Worm (Caenorhabditis elegans): ENCODE measurements around the gene M01G5.1.

Gene M01G5.1

DNA sequence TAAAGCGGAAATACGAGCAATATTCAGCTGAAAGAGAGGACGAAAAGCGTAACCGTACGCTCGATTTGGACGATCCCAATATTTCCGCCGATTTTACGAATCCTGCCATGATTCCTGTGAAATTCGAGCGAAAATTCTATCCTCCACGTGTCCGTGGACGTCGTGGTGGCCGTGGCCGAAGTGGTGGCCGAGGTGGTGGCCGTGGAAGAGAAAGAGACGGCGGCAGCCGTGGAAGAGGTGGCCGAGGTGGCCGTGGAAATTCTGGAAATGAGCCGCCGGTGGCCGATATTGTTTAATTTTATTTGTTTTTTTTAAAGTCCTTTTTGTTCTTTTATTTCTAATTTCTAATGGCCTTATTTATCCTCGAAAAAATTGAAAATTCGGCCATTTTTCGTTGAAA, 12.0 kb downstream of the M01G5.1 start:
- TF ChIP-seq hlh-1 (tag; optimal IDR thresholded peaks at IDR 0.05): no peak
- TF ChIP-seq unc-62 (GFP tag; optimal IDR thresholded peaks at IDR 0.05): no peak
- no peak for TF ChIP-seq lin-13 (tag; optimal IDR thresholded peaks at IDR 0.05)
- no peak for TF ChIP-seq snpc-4 (tag; optimal IDR thresholded peaks at IDR 0.05)
- TF ChIP-seq zip-8 (tag; optimal IDR thresholded peaks at IDR 0.05): no peak
- TF ChIP-seq nhr-76 (tag; optimal IDR thresholded peaks at IDR 0.05): no peak
- no peak for TF ChIP-seq sptf-1 (tag; optimal IDR thresholded peaks at IDR 0.05)
- no peak for TF ChIP-seq ceh-83 (GFP tag; optimal IDR thresholded peaks at IDR 0.05)
- TF ChIP-seq mls-2 (tag; optimal IDR thresholded peaks at IDR 0.05): no peak
- no peak for TF ChIP-seq blmp-1 (tag; optimal IDR thresholded peaks at IDR 0.05)
- no peak for TF ChIP-seq nhr-2 (tag; optimal IDR thresholded peaks at IDR 0.05)
- TF ChIP-seq unc-120 (tag; optimal IDR thresholded peaks at IDR 0.05; ENCODE audit: poor library complexity, severe bottlenecking): no peak
- no peak for TF ChIP-seq sem-2 (GFP tag; optimal IDR thresholded peaks at IDR 0.05)
- no peak for TF ChIP-seq lsy-2 (tag; optimal IDR thresholded peaks at IDR 0.05)
- no peak for TF ChIP-seq elt-1 (tag; optimal IDR thresholded peaks at IDR 0.05; ENCODE audit: borderline replicate concordance, insufficient read depth)
- TF ChIP-seq bed-3 (GFP tag; optimal IDR thresholded peaks at IDR 0.05): no peak
- no peak for TF ChIP-seq nhr-237 (tag; optimal IDR thresholded peaks at IDR 0.05)

DNA sequence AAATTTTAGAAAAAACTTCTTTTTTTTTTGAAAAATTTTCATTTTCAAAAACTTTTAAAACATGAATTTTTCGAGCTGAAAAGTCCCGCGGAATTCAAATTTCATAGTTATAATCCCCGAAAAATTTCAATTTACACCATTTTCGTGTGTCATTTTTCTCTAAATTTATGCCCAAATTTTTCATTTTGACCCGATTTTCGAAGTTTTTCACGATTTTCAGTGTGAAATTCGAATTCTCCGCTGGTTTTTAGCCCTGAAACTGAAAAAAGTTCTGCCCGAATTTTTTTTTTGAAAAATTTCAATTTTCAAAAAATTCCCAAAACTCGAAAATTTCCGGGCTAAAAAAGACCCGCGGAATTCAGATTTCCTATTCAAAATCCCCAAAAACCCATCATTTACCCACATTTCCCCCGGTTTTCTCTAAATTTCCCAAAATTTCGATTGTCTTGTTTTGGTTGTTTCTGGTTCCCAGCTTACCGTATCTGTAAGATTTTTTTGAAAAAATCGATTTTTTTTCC, 12.6 kb downstream of the M01G5.1 start:
- TF ChIP-seq pha-4 (tag; optimal IDR thresholded peaks at IDR 0.05) (no peak), nhr-2 (tag; optimal IDR thresholded peaks at IDR 0.05) (no peak), ceh-39 (tag; optimal IDR thresholded peaks at IDR 0.05) (no peak)

DNA sequence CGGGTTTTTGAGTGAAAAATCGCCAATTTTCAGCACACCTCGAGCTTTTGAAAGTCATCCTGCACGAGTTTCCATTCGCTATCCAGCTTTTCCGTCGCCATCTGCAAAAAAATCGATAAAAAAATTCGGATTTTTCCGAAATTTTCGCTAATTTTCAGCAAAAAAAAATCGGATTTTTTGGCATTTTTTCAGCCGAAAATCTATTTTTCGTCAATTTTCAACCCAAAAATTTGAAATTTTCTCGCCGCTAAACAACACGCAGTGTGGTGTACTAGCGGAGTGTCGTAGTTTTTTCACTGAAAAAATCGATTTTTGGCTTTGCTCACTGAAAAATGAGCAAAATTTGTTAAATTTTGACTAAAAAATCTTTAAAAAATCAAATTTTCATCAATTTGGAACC, 21.7 kb downstream of the M01G5.1 start, which contains the start of gene tmem-120:
tmem-120 (minus strand) TSS at position 101 of the 400 bp plus-strand sequence.
- TF ChIP-seq blmp-1 (tag; optimal IDR thresholded peaks at IDR 0.05) (no peak), nhr-2 (tag; optimal IDR thresholded peaks at IDR 0.05) (no peak), flh-1 (GFP tag; optimal IDR thresholded peaks at IDR 0.05) (no peak), ces-1 (GFP tag; optimal IDR thresholded peaks at IDR 0.05) (no peak)

DNA sequence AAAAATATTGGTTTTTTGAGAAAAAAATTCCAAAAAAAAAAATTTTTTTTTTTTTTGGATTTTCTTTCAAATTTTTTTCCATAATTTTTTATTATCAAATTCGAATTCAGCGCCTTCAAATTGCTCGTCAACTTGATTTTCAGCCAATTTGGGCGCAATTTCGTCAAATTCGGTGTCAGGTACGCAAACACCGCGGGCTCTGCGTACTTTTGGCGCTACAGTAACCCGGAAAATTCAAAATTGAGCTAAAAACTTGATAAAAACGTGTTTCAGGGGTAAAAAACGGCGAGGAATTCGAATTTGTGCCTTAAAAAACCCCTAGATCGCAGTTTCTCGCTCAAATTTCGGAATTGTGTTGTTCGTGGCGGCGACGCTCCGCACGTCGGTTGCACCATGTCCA, 23.7 kb downstream of the M01G5.1 start:
- no peak for TF ChIP-seq mep-1 (tag; optimal IDR thresholded peaks at IDR 0.05)
- TF ChIP-seq lin-13 (tag; optimal IDR thresholded peaks at IDR 0.05): peak; percentile 12
- no peak for TF ChIP-seq bed-3 (GFP tag; optimal IDR thresholded peaks at IDR 0.05)
- no peak for TF ChIP-seq unc-39 (tag; optimal IDR thresholded peaks at IDR 0.05)
- no peak for TF ChIP-seq blmp-1 (tag; optimal IDR thresholded peaks at IDR 0.05)
- TF ChIP-seq sptf-1 (tag; optimal IDR thresholded peaks at IDR 0.05): no peak
- no peak for TF ChIP-seq drap-1 (GFP tag; optimal IDR thresholded peaks at IDR 0.05)
- TF ChIP-seq nhr-76 (tag; optimal IDR thresholded peaks at IDR 0.05): no peak
- no peak for TF ChIP-seq elt-1 (tag; optimal IDR thresholded peaks at IDR 0.05; ENCODE audit: borderline replicate concordance, insufficient read depth)
- no peak for TF ChIP-seq ham-2 (GFP tag; optimal IDR thresholded peaks at IDR 0.05)
- no peak for TF ChIP-seq nhr-237 (tag; optimal IDR thresholded peaks at IDR 0.05)
- no peak for TF ChIP-seq lin-32 (GFP tag; optimal IDR thresholded peaks at IDR 0.05)
- TF ChIP-seq ztf-11 (tag; optimal IDR thresholded peaks at IDR 0.05): no peak
- no peak for TF ChIP-seq hlh-1 (tag; optimal IDR thresholded peaks at IDR 0.05)
- no peak for TF ChIP-seq mab-5 (tag; optimal IDR thresholded peaks at IDR 0.05)
- no peak for TF ChIP-seq unc-120 (tag; optimal IDR thresholded peaks at IDR 0.05; ENCODE audit: poor library complexity, severe bottlenecking)
- TF ChIP-seq lsy-2 (tag; optimal IDR thresholded peaks at IDR 0.05): peak; percentile 66

DNA sequence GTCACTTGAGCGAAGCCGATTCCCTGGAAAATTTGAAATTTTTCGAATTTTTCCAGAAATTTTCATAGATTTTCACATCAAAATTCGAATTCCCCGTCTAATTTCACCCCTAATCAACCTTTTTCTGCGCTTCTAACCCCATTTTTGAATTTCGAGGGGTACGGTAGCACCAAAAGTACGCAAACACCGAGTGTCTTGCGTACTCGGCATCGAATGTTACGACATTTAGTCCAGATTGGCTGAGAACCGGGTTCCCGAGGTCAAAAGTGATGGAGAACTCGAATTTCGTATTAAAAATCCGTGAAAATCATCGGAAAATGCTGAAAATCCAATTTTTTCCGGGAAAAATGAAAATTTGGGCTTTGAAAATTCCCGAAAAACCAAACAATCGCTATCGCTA, 32.2 kb downstream of the M01G5.1 start:
- TF ChIP-seq nhr-28 (tag; optimal IDR thresholded peaks at IDR 0.05): no peak
- no peak for TF ChIP-seq zip-8 (tag; optimal IDR thresholded peaks at IDR 0.05)
- peak; percentile 6 for TF ChIP-seq lsy-2 (tag; optimal IDR thresholded peaks at IDR 0.05)
- TF ChIP-seq lin-13 (tag; optimal IDR thresholded peaks at IDR 0.05): no peak
- TF ChIP-seq ceh-83 (GFP tag; optimal IDR thresholded peaks at IDR 0.05): no peak

DNA sequence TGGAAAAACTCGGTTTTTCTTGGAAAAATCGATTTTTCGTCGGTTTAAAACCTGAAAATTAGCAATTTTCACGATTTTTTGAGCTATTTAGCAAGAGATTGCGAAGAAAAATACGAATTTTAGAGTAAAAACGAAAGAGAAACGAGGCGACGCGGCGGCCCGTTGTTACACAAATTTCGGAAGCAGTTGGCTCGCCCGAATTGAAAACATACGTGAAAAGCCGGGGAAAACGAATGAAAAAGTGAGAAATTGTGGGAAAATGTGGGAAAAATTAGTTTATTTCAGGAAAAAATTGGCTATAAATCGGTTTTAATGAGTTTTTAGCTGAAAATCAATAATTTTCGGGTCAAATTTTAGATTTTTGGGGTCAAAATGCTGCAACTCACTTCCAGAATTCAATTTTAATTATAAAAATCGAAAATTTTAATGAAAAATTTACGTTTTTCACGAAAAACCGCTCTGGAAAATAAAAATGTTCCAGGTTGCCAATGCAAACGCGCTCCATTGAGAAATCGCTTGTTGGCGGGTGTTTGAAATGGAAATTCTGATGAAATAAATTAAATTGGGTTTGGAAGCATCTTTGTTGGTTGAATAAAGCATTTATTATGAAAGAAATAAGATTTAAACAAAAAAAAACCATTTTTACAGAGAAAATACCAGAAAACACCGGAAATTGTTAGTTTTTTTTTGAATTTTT, 36.7 kb downstream of the M01G5.1 start, which contains the start of gene snf-6:
snf-6 (minus strand) TSS at position 51 of the 697 bp plus-strand sequence.
- TF ChIP-seq hlh-1 (tag; optimal IDR thresholded peaks at IDR 0.05) (no peak), lsy-2 (tag; optimal IDR thresholded peaks at IDR 0.05) (peak; percentile 45), mep-1 (tag; optimal IDR thresholded peaks at IDR 0.05) (peak; percentile 46), unc-120 (tag; optimal IDR thresholded peaks at IDR 0.05; ENCODE audit: poor library complexity, severe bottlenecking) (peak; percentile 19), lin-13 (tag; optimal IDR thresholded peaks at IDR 0.05) (peak; percentile 25), ceh-83 (GFP tag; optimal IDR thresholded peaks at IDR 0.05) (no peak), ces-1 (GFP tag; optimal IDR thresholded peaks at IDR 0.05) (peak; percentile 24)
